Worm (Caenorhabditis elegans): ENCODE results near the gene F14D7.8.

DNA sequence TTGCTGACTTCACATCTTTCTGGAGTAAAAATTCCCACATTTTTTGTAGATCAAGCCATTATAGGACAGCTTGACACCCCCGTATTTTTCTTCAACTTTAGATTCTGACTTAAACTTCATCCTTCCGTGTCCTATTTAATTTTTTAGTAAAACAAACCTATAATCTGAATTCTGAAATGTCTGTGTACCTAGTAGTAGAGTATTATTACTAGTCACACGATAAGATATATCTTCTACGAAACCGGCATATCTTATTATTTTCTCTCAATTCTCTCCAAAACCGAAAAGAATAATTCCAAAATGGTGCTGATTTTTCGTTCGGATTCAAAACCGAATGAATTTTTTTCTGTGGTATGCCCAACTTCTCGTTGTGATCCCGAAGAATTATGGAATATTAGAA, 18.2 kb downstream of the F14D7.8 start, which contains the start of gene F14D7.9:
- TF ChIP-seq ceh-30 (tag; optimal IDR thresholded peaks at IDR 0.05) (no peak), dmd-4 (tag; optimal IDR thresholded peaks at IDR 0.05; ENCODE audit: borderline replicate concordance) (no peak), fkh-6 (tag; optimal IDR thresholded peaks at IDR 0.05) (no peak), ets-4 (tag; optimal IDR thresholded peaks at IDR 0.05) (no peak), unc-86 (tag; optimal IDR thresholded peaks at IDR 0.05) (no peak), ceh-24 (tag; optimal IDR thresholded peaks at IDR 0.05) (no peak)
